Worm (Caenorhabditis elegans): ENCODE measurements around the gene bre-3.

Gene bre-3

DNA sequence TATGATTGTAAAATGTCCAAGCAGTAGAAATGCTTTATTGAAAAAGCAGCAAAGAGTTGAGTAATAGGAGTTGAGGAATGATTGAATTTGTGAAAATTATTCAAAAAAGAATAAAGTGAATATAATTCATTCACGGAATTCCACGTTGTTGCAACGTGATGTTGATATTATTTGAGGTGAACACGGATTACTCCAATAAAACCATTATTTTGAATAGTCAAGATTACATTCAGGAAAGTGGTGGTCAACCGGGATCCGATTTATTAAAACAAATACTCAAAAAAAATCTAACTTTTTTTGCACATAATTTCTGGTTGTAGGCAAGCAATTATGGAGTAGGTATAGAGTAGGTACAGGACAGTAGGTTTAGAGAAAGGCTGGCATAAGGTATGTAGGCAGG, at the start of gene bre-3:
Gene bre-3, minus strand, starts transcription at position 101 of the 400 bp plus-strand sequence.
- TF ChIP-seq unc-62 (GFP tag; optimal IDR thresholded peaks at IDR 0.05): no peak

DNA sequence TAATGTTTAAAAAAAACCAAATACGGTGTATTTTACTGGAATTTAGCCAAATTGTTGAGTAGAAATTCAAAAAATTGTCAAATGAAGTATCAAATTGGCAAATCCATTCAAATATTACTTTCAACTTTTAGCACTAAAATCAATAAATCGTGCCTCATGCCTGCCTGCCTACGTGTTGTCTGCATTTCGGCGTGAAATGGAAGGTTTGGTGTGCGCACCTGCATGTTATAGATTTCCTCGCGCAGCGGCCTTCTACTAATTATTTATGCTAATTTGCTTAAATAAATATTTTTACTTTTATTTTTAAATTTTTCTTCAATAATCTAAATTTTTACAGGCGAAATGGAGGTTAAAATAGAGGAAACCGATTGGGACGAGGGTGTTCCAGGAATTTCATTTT, 43.6 kb upstream of the bre-3 start, which contains the start of gene ZK1098.2:
Gene ZK1098.2, plus strand, starts transcription at position 336 of the 400 bp plus-strand sequence.
- TF ChIP-seq unc-62 (GFP tag; optimal IDR thresholded peaks at IDR 0.05): no peak

DNA sequence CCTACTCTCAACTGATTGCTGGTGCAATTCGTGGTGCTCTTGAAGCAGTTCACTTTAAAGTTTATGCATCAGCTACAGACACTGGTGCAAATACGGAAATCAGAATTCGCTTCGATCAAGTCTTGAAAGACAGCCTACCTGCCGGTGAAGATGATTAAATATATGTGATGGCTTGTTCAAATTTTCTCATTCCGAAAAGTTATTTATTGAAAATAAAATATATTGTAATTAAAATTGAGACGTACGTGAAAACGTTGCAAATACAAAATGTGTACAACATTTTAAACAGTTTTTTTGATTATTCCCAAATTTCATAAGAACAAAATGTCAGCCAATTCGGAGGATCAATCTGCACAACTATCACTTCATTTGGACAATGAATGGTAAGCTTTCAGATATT, 41.6 kb upstream of the bre-3 start, which contains the start of gene ZK1098.6:
Gene ZK1098.6, plus strand, starts transcription at position 301 of the 400 bp plus-strand sequence.
- TF ChIP-seq unc-62 (GFP tag; optimal IDR thresholded peaks at IDR 0.05): no peak

DNA sequence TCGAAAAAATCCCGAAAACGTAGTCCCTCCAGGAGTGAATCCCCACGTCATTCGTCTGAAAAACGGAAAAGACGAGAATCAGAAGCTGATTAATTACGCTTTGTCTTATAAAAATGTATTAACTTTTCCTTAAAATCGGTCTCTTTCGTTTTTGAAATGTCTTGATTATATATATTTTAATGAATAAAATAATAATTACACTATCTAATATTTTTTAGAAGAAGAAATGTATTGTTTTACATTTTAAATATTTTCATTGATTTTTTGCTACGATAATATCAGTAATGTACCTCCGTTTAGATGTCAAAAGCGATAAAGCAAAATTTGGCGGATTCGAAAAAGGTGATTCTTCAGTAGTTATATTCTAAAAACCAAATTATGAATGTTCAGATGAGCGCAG, 40.0 kb upstream of the bre-3 start, which contains the start of gene trpp-3:
Gene trpp-3, plus strand, starts transcription at position 301 of the 400 bp plus-strand sequence.
- TF ChIP-seq unc-62 (GFP tag; optimal IDR thresholded peaks at IDR 0.05): no peak

DNA sequence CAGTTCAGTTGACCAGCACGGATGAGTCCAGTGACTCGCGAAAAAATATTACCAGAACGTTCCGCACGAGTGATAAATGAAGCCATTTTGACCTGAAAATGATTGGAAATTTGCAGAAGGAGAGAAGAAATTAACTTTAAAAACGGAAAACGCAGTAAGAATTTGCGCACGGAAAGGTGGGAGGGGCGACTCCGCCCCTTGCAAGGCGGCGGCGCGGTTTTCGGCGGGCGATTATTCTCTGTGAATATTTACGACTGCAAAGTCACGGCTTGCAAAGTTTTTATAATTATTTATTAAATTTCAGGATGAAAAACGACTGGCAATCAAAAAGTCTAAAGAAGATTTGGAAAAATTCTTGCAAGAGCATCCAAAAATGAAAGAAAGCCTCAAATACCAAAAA, 38.3 kb upstream of the bre-3 start, which contains the start of gene mrps-23:
Gene mrps-23, minus strand, starts transcription at position 92 of the 400 bp plus-strand sequence.
- no peak for TF ChIP-seq unc-62 (GFP tag; optimal IDR thresholded peaks at IDR 0.05)

DNA sequence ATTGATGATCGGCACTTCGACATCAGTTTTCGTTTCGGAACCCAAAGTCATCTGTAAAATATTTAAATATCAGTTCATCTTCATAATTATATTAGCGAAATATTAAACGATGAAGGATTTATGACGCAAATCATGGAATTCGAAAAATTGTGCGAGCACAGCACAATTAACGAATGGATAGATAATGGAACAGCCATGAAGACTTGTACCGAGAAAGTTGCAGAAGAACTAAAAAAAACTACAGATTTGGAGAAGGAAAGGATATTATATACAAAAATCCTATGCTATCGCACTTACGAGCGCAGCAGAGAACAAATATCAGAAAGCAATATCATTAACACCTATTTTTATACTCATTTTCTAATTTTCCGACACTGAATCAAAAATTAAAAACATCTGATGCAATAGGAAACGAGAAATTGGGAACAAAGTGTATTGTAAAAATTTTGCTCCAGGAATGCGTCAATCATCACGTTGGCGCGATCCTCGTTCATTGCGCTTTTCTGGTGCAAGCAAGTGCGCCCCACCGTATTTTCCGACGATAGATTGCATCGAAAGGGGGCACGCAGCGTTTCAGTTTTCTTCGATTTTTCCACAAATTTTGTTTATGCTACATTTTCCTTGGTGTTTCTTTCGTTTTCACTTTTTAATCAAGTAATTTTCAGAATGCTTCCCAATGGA, 36.3 kb upstream of the bre-3 start, which contains the start of the genes clu-1 and prp-40:
Gene clu-1, minus strand, starts transcription at position 51 of the 681 bp plus-strand sequence.
Gene prp-40, plus strand, starts transcription at position 666 of the 681 bp plus-strand sequence.
- no peak for TF ChIP-seq unc-62 (GFP tag; optimal IDR thresholded peaks at IDR 0.05)

DNA sequence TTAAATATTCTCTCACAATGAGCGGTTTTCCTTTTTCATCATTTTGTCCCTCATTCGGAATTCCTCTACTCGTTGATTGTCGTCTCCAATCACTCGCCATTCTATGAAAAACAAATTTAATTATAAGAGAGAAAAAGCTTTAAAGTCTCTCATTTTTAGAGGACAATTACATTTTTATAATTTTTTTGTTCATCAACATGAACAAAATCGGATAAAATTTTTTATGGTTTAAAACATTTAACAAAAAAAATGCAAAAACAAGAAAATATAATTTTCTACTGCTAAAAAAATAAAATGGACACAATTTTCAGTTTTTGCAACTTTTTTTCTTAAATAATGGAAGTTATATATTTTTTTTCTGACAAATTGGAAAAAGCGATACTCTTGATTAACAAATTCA, 30.9 kb upstream of the bre-3 start, which contains the start of gene F55H2.7:
Gene F55H2.7, minus strand, starts transcription at position 101 of the 400 bp plus-strand sequence.
- no peak for TF ChIP-seq unc-62 (GFP tag; optimal IDR thresholded peaks at IDR 0.05)

DNA sequence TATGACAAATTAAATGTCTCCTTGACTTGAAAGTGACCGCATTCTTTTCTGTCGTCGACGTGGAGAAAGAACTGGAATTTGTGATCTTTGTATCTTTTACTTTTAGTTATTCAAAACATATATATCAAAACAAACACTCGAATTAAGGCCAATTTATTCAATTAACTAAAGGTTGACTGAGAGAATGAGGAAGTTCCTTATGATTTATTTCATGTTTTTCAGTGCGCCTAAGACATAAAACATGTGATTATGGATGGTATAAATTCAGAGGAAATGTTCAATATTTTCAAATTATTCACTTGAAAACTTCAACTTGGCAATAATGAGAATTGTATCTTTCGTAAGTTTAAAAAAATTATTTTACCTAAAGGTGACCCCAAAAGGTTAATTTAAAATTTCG, 28.3 kb upstream of the bre-3 start, which contains the start of gene F55H2.8:
Gene F55H2.8, plus strand, starts transcription at position 301 of the 400 bp plus-strand sequence.
- TF ChIP-seq unc-62 (GFP tag; optimal IDR thresholded peaks at IDR 0.05): no peak

DNA sequence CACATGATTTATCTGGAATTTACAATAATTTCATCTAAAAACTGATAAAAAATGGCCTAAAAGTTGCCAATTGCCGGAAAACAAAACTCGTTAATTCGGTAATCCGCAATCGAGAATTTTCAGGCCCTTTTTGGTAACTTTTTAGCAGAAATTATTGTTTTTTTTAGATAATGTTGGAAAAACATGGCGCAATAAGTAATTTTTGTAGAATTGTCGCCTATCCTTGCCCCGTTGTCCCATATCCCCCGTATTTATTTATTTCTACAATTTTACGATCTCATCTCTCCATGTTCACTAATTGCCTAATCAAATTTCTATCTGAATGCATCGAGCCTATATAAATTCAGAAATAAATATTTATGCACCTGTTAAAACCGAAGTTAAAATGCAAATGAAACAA, 27.7 kb upstream of the bre-3 start:
- no peak for TF ChIP-seq unc-62 (GFP tag; optimal IDR thresholded peaks at IDR 0.05)

DNA sequence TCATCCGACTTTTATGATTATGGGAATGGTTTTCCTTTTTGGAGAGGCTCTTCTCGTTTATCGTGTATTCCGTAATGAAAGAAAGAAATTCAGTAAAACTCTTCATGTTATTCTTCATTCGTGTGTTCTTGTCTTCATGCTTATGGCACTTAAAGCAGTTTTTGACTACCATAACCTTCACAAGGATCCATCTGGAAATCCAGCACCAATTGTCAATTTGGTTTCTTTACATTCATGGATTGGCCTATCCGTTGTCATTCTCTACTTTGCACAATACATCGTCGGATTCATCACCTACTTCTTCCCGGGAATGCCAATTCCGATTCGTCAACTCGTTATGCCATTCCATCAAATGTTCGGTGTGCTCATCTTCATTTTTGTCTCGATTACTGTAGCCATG, 26.4 kb upstream of the bre-3 start:
- no peak for TF ChIP-seq unc-62 (GFP tag; optimal IDR thresholded peaks at IDR 0.05)

DNA sequence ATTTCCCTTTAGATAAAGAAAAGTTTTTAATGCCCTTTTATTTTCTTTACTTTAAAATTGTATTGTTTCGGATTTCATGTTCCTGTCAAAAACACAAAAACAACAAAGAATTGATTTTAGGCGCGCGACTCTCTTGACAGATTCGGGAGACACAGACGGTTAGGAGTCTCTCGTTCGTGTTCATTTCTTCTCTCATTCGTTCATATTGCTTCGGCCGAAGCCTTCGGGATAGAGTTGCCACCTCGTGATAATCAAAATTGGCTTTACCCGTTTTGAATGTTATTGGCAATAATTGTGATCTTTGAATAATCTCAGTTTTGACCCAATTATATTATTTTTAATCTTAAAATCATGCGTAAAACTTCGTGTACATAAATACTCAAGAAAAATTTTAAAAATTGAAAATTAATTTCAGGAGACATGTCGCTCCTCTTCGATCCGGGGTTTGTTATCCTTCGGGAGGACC, 25.8 kb upstream of the bre-3 start, which contains the start of gene F55H2.5:
Gene F55H2.5, plus strand, starts transcription at position 416 of the 466 bp plus-strand sequence.
- no peak for TF ChIP-seq unc-62 (GFP tag; optimal IDR thresholded peaks at IDR 0.05)

DNA sequence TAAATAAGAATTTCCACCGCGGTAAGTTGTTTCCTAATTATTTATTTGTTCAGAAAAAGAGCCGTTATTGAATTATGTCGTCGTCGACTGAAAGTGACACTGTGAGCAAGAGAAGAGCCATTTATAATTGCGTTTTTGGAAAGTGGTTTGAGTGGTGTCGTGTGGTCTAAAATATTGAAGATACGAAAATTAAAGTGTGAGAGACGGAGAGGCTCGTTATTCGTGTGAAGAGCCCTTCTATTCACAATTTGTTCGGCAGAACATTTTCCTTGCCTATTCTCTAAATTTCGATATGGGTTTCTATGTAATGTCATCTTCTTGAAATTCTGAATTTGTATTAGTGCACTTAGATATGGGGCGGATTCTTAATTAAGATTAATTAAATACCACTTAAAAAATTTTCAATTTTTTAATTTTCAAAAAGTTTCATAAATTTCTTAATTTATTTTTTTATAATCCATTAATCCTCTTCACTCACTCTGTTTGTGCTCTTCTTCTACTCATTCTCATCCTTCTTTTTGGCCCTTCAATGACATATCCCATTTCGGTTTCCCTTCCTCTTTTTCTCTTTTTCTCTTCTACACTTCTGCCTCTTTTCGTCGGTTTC, 24.6 kb upstream of the bre-3 start:
- no peak for TF ChIP-seq unc-62 (GFP tag; optimal IDR thresholded peaks at IDR 0.05)

DNA sequence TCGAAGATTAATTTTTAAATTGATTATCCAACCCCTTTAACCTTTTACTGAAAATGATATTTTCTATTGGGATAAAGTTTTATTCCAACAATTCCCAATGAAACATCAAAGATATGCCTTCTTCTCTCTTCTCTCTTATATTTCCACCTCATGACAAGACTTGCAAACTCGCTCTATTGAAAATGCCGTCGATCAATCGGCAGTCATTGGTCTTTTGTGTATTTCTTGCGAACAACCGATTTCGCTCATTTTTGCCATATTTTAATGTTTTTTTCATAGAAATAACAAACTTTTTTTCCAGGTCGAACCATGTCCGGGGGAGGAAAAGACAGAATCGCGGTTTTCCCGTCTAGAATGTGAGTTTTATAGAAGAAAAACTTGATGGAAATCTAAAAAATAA, 22.5 kb upstream of the bre-3 start, which contains the start of gene vha-14:
Gene vha-14, plus strand, starts transcription at position 302 of the 400 bp plus-strand sequence.
- TF ChIP-seq unc-62 (GFP tag; optimal IDR thresholded peaks at IDR 0.05): no peak

DNA sequence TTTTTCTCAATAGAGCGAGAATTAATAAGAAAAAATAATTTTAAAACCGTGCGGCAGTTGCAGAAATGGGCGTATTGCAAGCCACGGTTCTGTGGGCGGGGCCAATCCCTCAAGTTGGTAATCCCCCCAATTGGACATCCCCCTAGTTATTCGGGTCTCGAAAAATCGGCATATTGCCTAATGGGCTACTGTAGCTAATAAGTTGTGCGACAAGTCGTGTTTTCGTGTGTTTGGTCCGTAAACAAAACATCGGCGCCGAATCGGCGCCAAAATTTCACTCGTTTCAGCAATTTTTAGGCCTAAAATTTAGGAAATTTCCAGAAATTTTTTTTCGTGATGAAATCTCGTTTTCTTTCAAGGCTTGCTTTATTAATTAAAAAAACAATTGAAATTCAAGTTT, 19.1 kb upstream of the bre-3 start:
- no peak for TF ChIP-seq unc-62 (GFP tag; optimal IDR thresholded peaks at IDR 0.05)

DNA sequence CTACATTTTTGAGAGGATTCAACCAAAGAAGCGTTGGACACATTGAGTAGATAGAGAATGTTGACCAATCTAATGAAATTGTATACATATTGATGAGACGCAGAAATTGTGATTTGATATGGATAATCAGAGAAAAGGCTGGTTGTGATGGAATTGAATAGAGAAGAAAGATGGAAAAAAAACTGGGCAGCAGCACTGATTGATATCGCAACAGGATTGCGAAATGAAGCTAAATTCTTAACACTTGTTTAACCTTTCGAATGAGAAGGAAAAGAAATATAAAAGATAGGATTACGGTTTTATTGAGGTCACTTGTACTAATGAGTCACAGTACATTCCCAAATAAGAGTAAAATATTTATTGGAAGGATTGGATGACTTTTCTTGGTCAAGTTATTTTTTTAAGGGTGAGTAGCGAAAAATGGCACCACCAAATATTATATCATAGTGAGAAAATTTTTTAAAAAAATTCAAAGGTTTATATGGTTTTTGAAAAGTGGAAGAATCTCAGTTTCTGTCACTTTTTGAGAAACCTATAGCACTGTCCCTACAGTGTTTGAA, 17.0 kb upstream of the bre-3 start:
- no peak for TF ChIP-seq unc-62 (GFP tag; optimal IDR thresholded peaks at IDR 0.05)

DNA sequence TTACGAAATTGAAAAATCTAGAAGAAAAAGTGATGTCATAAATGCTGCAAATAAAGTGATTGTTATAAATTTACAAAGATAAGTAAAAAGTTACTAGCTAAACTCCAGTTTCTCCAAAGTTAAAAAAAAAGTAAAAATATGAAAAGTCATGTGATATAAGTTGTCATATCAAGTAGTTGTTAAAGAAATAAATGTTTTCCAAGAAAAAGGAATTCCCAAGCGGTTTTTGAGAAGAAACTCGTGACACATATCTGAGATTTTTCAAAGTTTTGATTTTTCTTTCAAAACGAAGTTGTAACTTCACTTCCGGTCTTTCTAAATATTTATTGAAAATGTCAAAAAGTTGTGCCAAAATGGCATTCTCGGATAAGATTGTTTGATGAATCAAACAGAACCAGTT, 15.8 kb upstream of the bre-3 start:
- TF ChIP-seq unc-62 (GFP tag; optimal IDR thresholded peaks at IDR 0.05): no peak

Data from whole organism, dauer.